Worm (Caenorhabditis elegans) whole organism, L4/young adult: Measurements from ENCODE around the gene Y59H11AR.3.

Source experiments
- W03F9.2 ChIP-seq: fragments of 150-350 bp; optimal IDR thresholded peaks from 2 replicates; lab custom pipeline; 2014; ENCODE audit warnings: missing biosample characterization, missing genetic modification characterization
- dao-5 ChIP-seq: sonication (generic microtip); optimal IDR thresholded peaks from 2 replicates; lab custom pipeline; 2016; ENCODE audit warnings: missing genotype, missing genetic modification characterization, moderate library complexity, missing compliant biosample characterization
- him-1 ChIP-seq: sonication (generic microtip); optimal IDR thresholded peaks from 2 replicates; lab custom pipeline; 2016; ENCODE audit warnings: missing genotype, missing genetic modification reagents, missing genetic modification characterization, missing compliant biosample characterization

ce11 chrIV:8585076-8586033 lies 9.9 kb downstream of the Y59H11AR.3 start, which contains the start of gene catp-7:
- no peak for TF ChIP-seq W03F9.2
- TF ChIP-seq him-1 (tag; lab: Kevin White, UChicago) = no peak
- TF ChIP-seq dao-5 = no peak
